Fruit fly (Drosophila melanogaster) ovary, adult (tissue): ENCODE data around the gene Schip1.

Experiments
- CG17801 ChIP-seq: fragments of 200-800 bp; optimal IDR thresholded peaks from 2 replicates; lab custom pipeline; 2019; ENCODE audit warnings: missing biosample characterization, mild to moderate bottlenecking, missing genetic modification characterization, moderate library complexity; ENCODE audit not compliant: partially characterized antibody

Gene Schip1

DNA sequence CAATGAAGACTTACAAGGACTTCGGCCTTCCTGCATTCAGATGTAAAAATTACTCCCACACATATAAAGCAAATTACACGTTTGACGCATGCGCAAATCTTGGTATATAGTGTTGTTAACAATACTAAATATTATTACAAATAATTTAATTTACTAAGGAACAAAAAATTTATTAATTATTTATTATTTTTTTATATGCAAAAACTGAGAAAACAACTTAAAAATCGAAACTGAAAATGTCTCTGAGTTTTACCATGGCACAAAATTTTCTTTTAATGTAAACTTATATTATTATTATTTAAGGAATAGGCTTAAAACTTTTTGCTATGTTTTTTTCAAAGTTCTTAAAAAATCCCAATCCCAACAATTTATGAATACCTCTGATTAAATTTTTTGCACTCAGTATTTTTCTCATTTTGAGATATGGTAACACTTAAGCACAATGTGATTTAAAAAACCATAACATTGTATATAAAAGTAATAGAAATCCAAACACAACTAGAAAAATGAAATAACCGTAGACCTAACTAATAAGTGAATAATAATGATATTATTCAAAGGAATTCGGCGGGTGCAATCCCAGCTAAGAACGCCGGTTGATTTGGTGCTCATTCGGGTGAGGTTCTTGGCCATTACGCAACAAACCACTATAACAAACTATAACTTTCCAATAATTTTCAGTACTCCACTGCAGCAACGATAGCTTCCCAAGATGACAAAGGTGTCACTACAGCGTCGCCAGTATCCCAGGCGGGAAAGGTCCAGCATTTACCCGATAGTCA, at the start of gene Schip1, which contains the start of gene Cox10:
Schip1 (minus strand) TSS at position 51 of the 782 bp plus-strand sequence.
Cox10 (plus strand) TSS at position 406 of the 782 bp plus-strand sequence.
- TF ChIP-seq CG17801 (GFP tag; lab: Kevin White, UChicago) = no peak

DNA sequence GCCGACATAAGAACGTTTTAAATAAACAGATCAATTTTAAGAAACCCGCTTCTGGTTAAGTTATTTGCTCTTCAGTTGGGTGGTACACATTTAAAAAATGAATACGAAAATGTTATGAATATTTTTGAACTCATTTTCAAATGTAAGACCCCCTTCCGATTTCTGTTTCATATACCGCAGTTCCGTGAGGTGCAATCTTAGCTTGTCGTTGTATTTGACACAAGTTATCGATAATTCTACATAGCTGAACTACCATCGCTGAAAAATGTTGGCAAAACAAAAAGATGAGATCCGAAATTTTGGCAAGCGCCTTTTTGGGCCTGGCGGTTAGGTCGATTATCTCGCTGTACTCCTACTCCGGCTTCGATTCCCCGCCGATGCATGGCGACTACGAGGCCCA, 48.9 kb upstream of the Schip1 start, which contains the start of gene gny:
gny (plus strand) TSS at position 239 of the 400 bp plus-strand sequence.
- TF ChIP-seq CG17801 (GFP tag; lab: Kevin White, UChicago) = no peak

DNA sequence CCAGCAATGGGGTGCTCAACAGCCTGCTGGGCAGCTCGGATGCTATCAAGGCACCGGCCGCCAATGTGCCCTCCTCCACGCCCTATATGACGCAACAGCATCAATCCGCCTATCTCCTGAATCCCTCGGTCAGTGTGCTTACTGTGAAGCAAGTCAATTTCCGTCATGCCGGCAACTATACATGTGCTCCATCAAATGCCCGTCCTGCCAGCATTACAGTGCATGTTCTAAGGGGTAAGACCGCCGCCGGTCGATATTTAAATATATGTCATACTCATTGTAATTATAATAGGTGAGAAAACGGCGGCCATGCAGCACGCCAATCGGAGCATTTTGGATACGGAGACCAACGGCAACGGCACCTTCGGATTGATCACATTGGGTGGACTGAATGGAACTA, 47.7 kb upstream of the Schip1 start:
- TF ChIP-seq CG17801 (GFP tag; lab: Kevin White, UChicago) = no peak

DNA sequence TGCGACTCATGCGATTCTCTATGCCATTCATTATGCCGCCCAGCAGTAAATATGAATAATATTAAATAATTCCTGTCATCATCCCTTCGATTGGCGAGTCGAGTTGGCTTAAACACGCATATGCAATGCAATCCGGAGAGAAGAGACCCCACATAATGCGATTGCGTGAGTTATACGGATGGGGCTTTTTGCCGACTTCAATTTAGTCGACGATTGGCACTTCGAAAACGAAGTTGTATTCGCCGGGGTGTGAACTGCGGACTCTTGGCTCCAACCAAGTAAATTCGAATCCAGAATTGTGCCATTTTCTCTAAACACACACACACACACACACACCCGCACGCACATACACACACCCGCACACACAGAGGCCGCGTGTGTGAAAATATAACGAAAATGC, 45.4 kb upstream of the Schip1 start:
- TF ChIP-seq CG17801 (GFP tag; lab: Kevin White, UChicago) = no peak

DNA sequence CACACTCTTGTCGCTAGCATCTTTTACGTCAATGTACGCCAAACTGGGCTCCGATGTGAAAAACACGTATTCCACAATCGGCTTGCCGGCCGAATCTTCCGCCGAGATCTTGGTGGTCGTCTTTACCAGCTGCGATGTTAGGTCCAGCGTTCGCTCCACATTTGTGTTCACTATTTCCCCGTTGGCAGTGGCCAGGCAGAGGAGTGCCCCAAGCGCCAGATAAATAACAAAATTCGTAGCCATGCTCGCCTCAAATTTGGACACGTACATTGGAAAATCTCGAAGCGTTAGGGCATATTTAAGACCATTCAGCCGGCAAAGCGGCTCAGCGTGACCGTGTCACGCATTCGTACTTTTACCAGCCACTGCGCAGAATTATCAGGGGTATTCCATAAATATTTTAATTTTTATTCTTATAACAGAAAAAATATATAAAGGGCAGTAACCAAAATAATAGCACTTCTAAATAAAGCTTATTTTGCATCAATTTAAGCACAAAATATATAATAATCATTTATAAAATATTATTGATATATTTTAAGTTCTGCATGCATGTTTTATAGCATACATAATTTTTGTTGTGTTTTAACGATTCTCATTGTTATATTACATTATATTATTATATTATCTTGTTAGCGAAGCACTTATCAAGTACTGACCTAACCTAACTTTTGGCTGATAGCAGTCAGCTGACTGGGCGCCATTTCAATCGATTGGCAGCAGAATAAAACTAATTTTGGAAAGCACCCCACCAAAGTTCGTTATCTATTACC, 44.7 kb upstream of the Schip1 start, which contains the start of the genes CG33303 and dpr19:
CG33303 (minus strand) TSS at position 294 of the 773 bp plus-strand sequence.
dpr19 (plus strand) TSS at position 705 of the 773 bp plus-strand sequence.
- peak; percentile 59 for TF ChIP-seq CG17801 (GFP tag; lab: Kevin White, UChicago)

DNA sequence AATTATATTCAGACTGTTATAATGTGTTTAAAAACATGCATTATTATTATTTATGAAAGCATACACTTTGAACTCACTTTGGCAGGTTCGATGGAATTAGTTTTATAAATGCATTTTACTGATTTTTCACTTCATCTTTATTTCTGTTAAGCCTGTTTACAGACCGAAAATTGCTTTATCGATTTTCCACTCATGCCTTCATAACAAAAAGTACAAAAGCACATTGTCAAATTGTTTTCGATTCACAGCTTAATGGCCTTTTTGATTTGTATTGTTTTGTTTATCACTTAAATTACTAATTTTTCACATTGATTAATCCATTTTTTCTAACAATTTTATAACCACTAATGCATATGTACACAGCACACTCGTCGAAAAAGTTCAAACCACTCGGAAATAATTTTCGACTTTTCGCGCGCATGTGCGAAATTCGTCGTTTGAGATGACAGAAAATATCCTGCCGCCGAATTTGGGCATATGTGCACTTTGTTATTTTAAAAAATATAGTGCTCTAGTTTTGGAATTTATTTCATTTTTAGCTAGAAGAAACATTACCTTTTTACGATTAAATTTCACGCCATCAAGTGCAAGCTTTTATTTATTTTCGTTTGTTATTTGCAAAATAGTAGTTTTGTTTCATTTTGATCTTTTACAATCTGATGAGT, 42.8 kb upstream of the Schip1 start, which contains the start of gene rho-5:
rho-5 (minus strand) TSS at position 296 of the 665 bp plus-strand sequence.
- no peak for TF ChIP-seq CG17801 (GFP tag; lab: Kevin White, UChicago)

DNA sequence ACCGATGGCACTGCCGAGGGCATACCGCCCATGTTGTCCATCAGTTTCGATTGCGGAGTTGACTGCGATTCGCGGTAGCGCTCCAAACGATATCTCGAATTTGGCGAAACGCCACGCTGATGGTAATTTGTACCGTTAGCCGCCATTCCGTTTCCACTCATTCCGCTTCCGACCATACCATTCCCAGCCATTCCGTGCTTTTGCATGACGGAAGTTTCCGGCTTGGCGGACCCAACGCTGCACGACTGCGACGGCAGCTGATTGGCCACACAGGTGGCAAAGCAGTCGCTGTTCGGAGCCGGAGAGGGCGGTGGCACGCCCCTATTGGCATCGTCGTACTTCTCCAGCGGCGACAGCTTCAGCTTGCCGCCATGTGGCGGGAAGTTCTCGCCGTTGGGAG, 41.4 kb upstream of the Schip1 start:
- TF ChIP-seq CG17801 (GFP tag; lab: Kevin White, UChicago) = no peak

DNA sequence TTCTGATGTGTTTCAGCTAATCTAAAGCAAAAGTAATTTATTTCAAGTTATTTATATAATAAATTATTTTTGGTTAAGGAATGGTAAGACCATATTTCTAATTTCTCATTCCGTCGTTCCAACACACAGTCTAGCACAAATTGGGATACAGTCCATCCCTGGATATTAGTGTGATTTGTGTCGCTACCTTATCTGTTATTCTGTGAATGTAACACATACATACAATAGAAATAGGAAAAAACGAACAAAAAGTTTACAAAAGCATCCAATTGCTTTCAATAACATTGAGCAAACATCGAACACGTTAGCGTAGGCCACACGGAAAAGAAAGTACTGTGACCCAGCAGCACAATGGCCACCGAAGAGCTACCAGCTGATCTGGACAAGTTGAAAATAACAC, 35.6 kb upstream of the Schip1 start, which contains the start of gene CG5056:
CG5056 (plus strand) TSS at position 168 of the 400 bp plus-strand sequence.
- peak; percentile 67 for TF ChIP-seq CG17801 (GFP tag; lab: Kevin White, UChicago)

DNA sequence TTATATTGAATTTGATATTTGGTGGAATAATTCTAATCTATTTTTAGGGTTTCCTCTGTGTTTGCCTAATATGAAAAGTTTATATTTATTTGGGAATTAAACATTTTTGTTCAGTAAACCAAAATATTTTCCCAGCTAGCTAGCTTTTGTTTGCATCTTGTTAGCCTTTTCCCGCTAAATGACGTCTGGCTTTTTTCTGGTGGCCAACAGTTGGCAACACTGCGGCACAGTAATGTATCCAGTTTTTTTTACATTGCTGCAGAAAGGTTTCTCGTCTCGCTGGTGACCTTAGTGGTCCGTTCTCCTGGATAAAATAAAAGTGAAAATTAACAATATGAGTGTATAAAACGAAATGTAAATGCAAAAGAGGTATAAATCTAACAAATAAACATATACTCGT, 33.3 kb upstream of the Schip1 start, which contains the start of gene lft:
lft (plus strand) TSS at position 243 of the 400 bp plus-strand sequence.
- no peak for TF ChIP-seq CG17801 (GFP tag; lab: Kevin White, UChicago)

DNA sequence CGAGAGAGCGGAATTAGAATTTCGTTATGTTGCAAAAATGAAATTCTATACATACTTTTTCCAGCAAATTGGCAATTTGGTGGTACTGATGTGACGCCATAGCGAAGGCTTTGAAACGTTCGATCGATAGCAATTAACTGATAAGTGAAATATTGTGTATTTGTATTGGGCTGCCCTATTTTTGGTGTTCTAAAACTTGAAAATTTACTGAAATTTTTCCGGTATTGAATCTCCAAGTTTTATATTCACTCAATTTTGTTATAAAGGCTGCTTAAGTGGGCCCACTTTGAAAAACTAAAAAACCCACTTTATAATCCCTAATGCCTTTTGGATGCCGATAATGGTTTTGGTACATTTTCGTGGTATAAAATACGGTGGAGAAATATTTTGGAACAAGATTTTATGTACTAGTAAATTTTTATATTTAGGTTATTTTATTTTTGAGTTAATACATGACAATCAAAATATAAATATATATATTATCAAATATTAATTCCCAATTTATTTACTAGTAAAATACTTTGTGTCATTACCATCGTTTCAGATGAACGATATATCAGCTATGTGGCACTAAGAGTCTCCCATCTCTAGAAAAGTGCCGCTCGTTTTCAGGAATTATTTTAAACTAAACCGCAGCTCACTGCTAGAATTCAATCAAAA, 31.6 kb upstream of the Schip1 start, which contains the start of the genes Cand1 and pim:
Cand1 (minus strand) TSS at position 300 of the 660 bp plus-strand sequence.
pim (plus strand) TSS at position 582 of the 660 bp plus-strand sequence.
- no peak for TF ChIP-seq CG17801 (GFP tag; lab: Kevin White, UChicago)

DNA sequence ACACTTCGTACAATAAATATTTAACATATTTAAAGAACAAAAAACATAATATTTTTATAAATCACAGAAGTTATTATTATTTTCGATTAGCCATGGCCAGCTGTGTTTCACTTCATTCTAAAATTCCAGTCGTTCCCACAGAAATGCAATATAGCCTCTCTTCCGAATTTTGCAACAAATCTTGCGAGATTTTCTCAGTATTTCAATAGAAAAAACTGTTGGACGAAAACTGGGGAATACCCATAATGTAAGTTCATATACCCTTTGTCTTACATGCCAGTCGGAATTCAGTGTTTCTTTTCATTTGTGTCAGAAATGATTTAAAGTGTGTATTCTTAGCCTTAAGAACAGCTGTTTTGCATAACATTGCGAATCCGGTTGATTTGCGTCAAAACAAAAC, 25.6 kb upstream of the Schip1 start, which contains the start of the genes CtsL4 and ClpP:
CtsL4 (minus strand) TSS at position 90 of the 400 bp plus-strand sequence.
ClpP (plus strand) TSS at position 288 of the 400 bp plus-strand sequence.
- no peak for TF ChIP-seq CG17801 (GFP tag; lab: Kevin White, UChicago)

DNA sequence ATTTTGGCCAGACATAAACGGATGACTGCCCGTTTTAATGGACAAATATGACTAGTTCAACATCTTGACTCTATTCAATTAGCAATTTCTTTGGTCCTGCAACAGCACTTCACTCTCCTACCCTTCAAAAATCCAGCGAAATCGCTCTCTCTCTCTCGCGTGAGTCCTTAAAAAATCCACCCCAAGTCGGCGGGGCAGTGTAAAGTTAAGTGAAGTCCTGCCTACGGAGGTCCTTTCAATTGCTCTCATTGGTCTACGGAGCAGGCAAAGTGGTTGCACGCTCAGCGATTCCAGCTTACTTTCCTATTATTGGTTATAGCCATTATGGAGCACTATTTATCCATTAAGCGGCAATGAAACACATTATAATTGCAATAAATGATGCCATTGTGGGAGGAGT, 23.0 kb upstream of the Schip1 start, which contains the start of gene CG34367:
CG34367 (minus strand) TSS at position 35 of the 400 bp plus-strand sequence.
- TF ChIP-seq CG17801 (GFP tag; lab: Kevin White, UChicago) = no peak

DNA sequence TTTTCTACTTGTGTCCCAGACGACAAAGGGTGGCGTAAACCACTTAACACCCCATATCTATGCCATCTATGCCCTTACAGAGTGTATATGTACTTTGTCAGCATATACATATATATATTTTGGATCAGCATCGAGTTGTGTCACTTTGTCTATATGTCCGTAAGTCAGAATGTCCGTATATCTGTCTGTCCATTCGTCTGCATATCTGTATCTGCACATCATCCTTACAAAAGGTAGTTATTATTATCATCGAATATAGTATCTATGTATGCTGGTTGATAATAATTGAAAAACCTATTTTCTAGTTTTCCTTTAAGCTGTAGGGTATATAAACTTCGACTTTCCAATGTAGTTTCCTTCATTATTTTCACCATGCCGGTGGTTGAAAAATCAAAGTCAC, 20.2 kb upstream of the Schip1 start:
- no peak for TF ChIP-seq CG17801 (GFP tag; lab: Kevin White, UChicago)
